Fruit fly (Drosophila melanogaster): ENCODE data around the gene Fadd.

Fadd gene

dm6 chr3R:22041625-22042282 is 7.5 kb downstream of the Fadd start, which contains the start of gene how (continued):
- TF ChIP-seq gce (GFP tag; IDR thresholded peaks at IDR 0.05): no peak
- no peak for TF ChIP-seq tna (GFP tag; IDR thresholded peaks at IDR 0.05; ENCODE audit: partially characterized antibody)
- no peak for TF ChIP-seq ara (GFP tag; IDR thresholded peaks at IDR 0.05)
- TF ChIP-seq nerfin-1 (tag; optimal IDR thresholded peaks at IDR 0.05): no peak
- TF ChIP-seq MBD-R2 (GFP tag; IDR thresholded peaks at IDR 0.05): peak; percentile 57
- TF ChIP-seq prd (optimal IDR thresholded peaks at IDR 0.05): no peak
- TF ChIP-seq prd (GFP tag; IDR thresholded peaks at IDR 0.05): no peak
- TF ChIP-seq CG2202 (tag; optimal IDR thresholded peaks at IDR 0.05): no peak
- TF ChIP-seq CG14860 (GFP tag; IDR thresholded peaks at IDR 0.05; ENCODE audit: partially characterized antibody): no peak
- peak; percentile 3 for TF ChIP-seq lbe (GFP tag; optimal IDR thresholded peaks at IDR 0.05)
- no peak for TF ChIP-seq Doc3 (GFP tag; IDR thresholded peaks at IDR 0.05; ENCODE audit: partially characterized antibody)
- TF ChIP-seq Rfx (GFP tag; IDR thresholded peaks at IDR 0.05): 0 out of 2 replicates have a peak, but pooled peaks have one; percentile 12
- TF ChIP-seq esg (GFP tag; conservative IDR thresholded peaks at IDR 0.05): no peak
- TF ChIP-seq CG17361 (GFP tag; IDR thresholded peaks at IDR 0.05): 0 out of 3 replicates have a peak, but pooled peaks have one; percentile 24
- no peak for TF ChIP-seq CG2889 (GFP tag; IDR thresholded peaks at IDR 0.05)
- TF ChIP-seq bcd (GFP tag; optimal IDR thresholded peaks at IDR 0.05): no peak
- no peak for TF ChIP-seq zfh2 (GFP tag; optimal IDR thresholded peaks at IDR 0.05)
- peak in 1 of 2 experiments; percentile 6 for TF ChIP-seq bsh (GFP tag; optimal IDR thresholded peaks at IDR 0.05)
- no peak for TF ChIP-seq CG14441 (GFP tag; IDR thresholded peaks at IDR 0.05)
- TF ChIP-seq CG15514 (GFP tag; optimal IDR thresholded peaks at IDR 0.05): peak; percentile 15
- TF ChIP-seq croc (GFP tag; conservative IDR thresholded peaks at IDR 0.05): no peak
- TF ChIP-seq Meics (GFP tag; optimal IDR thresholded peaks at IDR 0.05): no peak
- no peak for TF ChIP-seq CG4360 (GFP tag; IDR thresholded peaks at IDR 0.05)
- TF ChIP-seq Hr78 (GFP tag; optimal IDR thresholded peaks at IDR 0.05): no peak
- TF ChIP-seq CG34224 (GFP tag; IDR thresholded peaks at IDR 0.05; ENCODE audit: partially characterized antibody): peak; percentile 48; the same call in 1 of the 3 replicates
- peak; percentile 11 for TF ChIP-seq CG8944 (GFP tag; optimal IDR thresholded peaks at IDR 0.05)
- TF ChIP-seq CG4424 (GFP tag; optimal IDR thresholded peaks at IDR 0.05): peak; percentile 28
- no peak for TF ChIP-seq Side (GFP tag; optimal IDR thresholded peaks at IDR 0.05)
- TF ChIP-seq lab (GFP tag; optimal IDR thresholded peaks at IDR 0.05): peak; percentile 36
- no peak; the same call in 2 of the 3 replicates for TF ChIP-seq z (GFP tag; IDR thresholded peaks at IDR 0.05)
- TF ChIP-seq Ets65A (GFP tag): peak; percentile 79
- TF ChIP-seq disco-r (GFP tag; optimal IDR thresholded peaks at IDR 0.05): no peak
- no peak for TF ChIP-seq D19B (GFP tag; optimal IDR thresholded peaks at IDR 0.05)
- peak; percentile 95 to 98 for TF ChIP-seq Trl (optimal IDR thresholded peaks at IDR 0.05)
- TF ChIP-seq Trl (GFP tag; optimal IDR thresholded peaks at IDR 0.05): peak; percentile 55
- TF ChIP-seq CG17186 (GFP tag; optimal IDR thresholded peaks at IDR 0.05): peak; percentile 84
- no peak for TF ChIP-seq CG34422 (GFP tag; IDR thresholded peaks at IDR 0.05)
- no peak for TF ChIP-seq ase (GFP tag; IDR thresholded peaks at IDR 0.05)
- TF ChIP-seq NC2β (GFP tag; optimal IDR thresholded peaks at IDR 0.05): peak; percentile 23
- no peak for TF ChIP-seq Deaf1 (tag; optimal IDR thresholded peaks at IDR 0.05)
- no peak for TF ChIP-seq CG6813 (GFP tag; optimal IDR thresholded peaks at IDR 0.05)
- TF ChIP-seq fru (optimal IDR thresholded peaks at IDR 0.05): no peak
- TF ChIP-seq ro (GFP tag; IDR thresholded peaks at IDR 0.05): no peak
- no peak for TF ChIP-seq Dbx (GFP tag; IDR thresholded peaks at IDR 0.05)
- no peak for TF ChIP-seq wek (GFP tag; optimal IDR thresholded peaks at IDR 0.05)
- peak; percentile 21 for TF ChIP-seq nmo (GFP tag; optimal IDR thresholded peaks at IDR 0.05)
- TF ChIP-seq gem (tag; optimal IDR thresholded peaks at IDR 0.05): peak; percentile 30
- TF ChIP-seq cas (GFP tag; IDR thresholded peaks at IDR 0.05): no peak
- no peak for TF ChIP-seq CG18476 (GFP tag; optimal IDR thresholded peaks at IDR 0.05)
- no peak for TF ChIP-seq pnt (GFP tag; optimal IDR thresholded peaks at IDR 0.05)
- TF ChIP-seq Usf (GFP tag; optimal IDR thresholded peaks at IDR 0.05): no peak

All from whole organism, embryonic.